Worm (Caenorhabditis elegans): ENCODE data around the gene swip-10.

- TF ChIP-seq F55B11.4 (tag; optimal IDR thresholded peaks at IDR 0.05; ENCODE audit: borderline replicate concordance, insufficient read depth) (no peak), B0336.3 (GFP tag; IDR thresholded peaks at IDR 0.05) (no peak), unc-62 (GFP tag; optimal IDR thresholded peaks at IDR 0.05) (no peak), unc-130 (GFP tag; optimal IDR thresholded peaks at IDR 0.05) (no peak), ceh-79 (tag; optimal IDR thresholded peaks at IDR 0.05) (no peak), lin-26 (GFP tag; IDR thresholded peaks at IDR 0.05) (no peak), F39B2.1 (GFP tag; IDR thresholded peaks at IDR 0.05) (no peak), ccch-3 (GFP tag; optimal IDR thresholded peaks at IDR 0.05) (no peak), nhr-90 (tag; optimal IDR thresholded peaks at IDR 0.05) (no peak), F57A8.1 (GFP tag; optimal IDR thresholded peaks at IDR 0.05) (no peak), ama-1 (optimal IDR thresholded peaks at IDR 0.05) (no peak), ama-1 (GFP tag; optimal IDR thresholded peaks at IDR 0.05) (no peak), attf-5 (GFP tag; optimal IDR thresholded peaks at IDR 0.05) (no peak), nhr-80 (tag; optimal IDR thresholded peaks at IDR 0.05) (no peak)
Observed at ce11 chrX:2064730-2065129, 53.3 kb downstream of the swip-10 start, which contains the start of gene F49H12.7.
